Worm (Caenorhabditis elegans): ENCODE results near the gene apc-10.

The apc-10 gene

ce11 chrV:10441135-10442024, 15.2 kb upstream of the apc-10 start, which contains the start of gene pap-1:
TSS of gene pap-1 (plus strand) at chrV:10441974.
- no peak for TF ChIP-seq D2030.7 (GFP tag; IDR thresholded peaks at IDR 0.05)
- TF ChIP-seq dox-1 (GFP tag; IDR thresholded peaks at IDR 0.05), result 0 out of 2 replicates have a peak, but pooled peaks have one; percentile 39
- no peak for TF ChIP-seq die-1 (tag; optimal IDR thresholded peaks at IDR 0.05)
- no peak for TF ChIP-seq cebp-1 (GFP tag; IDR thresholded peaks at IDR 0.05)
- peak; percentile 41 for TF ChIP-seq cebp-1 (tag; optimal IDR thresholded peaks at IDR 0.05)
- no peak for TF ChIP-seq B0261.1 (tag; optimal IDR thresholded peaks at IDR 0.05)
- peak; percentile 22 for TF ChIP-seq unc-130 (GFP tag; optimal IDR thresholded peaks at IDR 0.05)
- TF ChIP-seq hmg-1.2 (GFP tag; IDR thresholded peaks at IDR 0.05), result peak; percentile 97
- TF ChIP-seq attf-5 (GFP tag; optimal IDR thresholded peaks at IDR 0.05), result peak; percentile 66
- TF ChIP-seq ztf-6 (GFP tag; IDR thresholded peaks at IDR 0.05), result no peak
- no peak for TF ChIP-seq ama-1 (optimal IDR thresholded peaks at IDR 0.05)
- no peak for TF ChIP-seq ama-1 (GFP tag; optimal IDR thresholded peaks at IDR 0.05)

ce11 chrV:10440723-10441122, 14.6 kb upstream of the apc-10 start, which contains the start of gene snf-10:
TSS of gene snf-10 (minus strand) at chrV:10440823.
- no peak for TF ChIP-seq tbp1 (GFP tag; optimal IDR thresholded peaks at IDR 0.05)

ce11 chrV:10436612-10437011, 10.5 kb upstream of the apc-10 start, which contains the start of gene set-22:
TSS of gene set-22 (plus strand) at chrV:10436912.
- TF ChIP-seq Y79H2A.3 (GFP tag; conservative IDR thresholded peaks at IDR 0.05) (no peak), nfya-1 (tag; optimal IDR thresholded peaks at IDR 0.05; ENCODE audit: borderline replicate concordance, insufficient read depth) (no peak), athp-1 (tag; optimal IDR thresholded peaks at IDR 0.05) (no peak), mes-4 (tag; optimal IDR thresholded peaks at IDR 0.05) (no peak), lsl-1 (GFP tag; optimal IDR thresholded peaks at IDR 0.05) (peak; percentile 81), tbx-9 (tag; optimal IDR thresholded peaks at IDR 0.05; ENCODE audit: borderline replicate concordance) (no peak), pbrm-1 (GFP tag; IDR thresholded peaks at IDR 0.05) (no peak), F33H1.4 (GFP tag; IDR thresholded peaks at IDR 0.05) (peak; percentile 18; the same call in 1 of the 2 replicates)

- TF ChIP-seq egrh-3 (GFP tag; IDR thresholded peaks at IDR 0.05) (no peak), let-607 (tag; optimal IDR thresholded peaks at IDR 0.05) (peak in 1 of 2 experiments; percentile 35), madf-10 (tag; optimal IDR thresholded peaks at IDR 0.05) (no peak), dpl-1 (GFP tag; optimal IDR thresholded peaks at IDR 0.05) (no peak), nhr-80 (tag; optimal IDR thresholded peaks at IDR 0.05) (peak; percentile 44)
Measured at ce11 chrV:10435198-10435597, 9.0 kb upstream of the apc-10 start.

- TF ChIP-seq nhr-80 (tag; optimal IDR thresholded peaks at IDR 0.05), result peak; percentile 47
- TF ChIP-seq madf-10 (tag; optimal IDR thresholded peaks at IDR 0.05), result no peak
Measured at ce11 chrV:10433721-10434120, 7.6 kb upstream of the apc-10 start, which contains the start of gene Y32F6A.4. TSS of gene Y32F6A.4 (minus strand) at chrV:10434067.

ce11 chrV:10432607-10433006, 6.5 kb upstream of the apc-10 start:
- TF ChIP-seq egl-18 (GFP tag; IDR thresholded peaks at IDR 0.05) (no peak), nhr-80 (tag; optimal IDR thresholded peaks at IDR 0.05) (peak; percentile 87), ZK185.1 (tag; optimal IDR thresholded peaks at IDR 0.05; ENCODE audit: poor library complexity, severe bottlenecking) (no peak), ceh-79 (tag; optimal IDR thresholded peaks at IDR 0.05) (no peak), rec-8 (tag; optimal IDR thresholded peaks at IDR 0.05) (no peak), dox-1 (GFP tag; IDR thresholded peaks at IDR 0.05) (peak; percentile 32; the same call in 1 of the 2 replicates), nhr-90 (tag; optimal IDR thresholded peaks at IDR 0.05) (no peak), aptf-3 (GFP tag; IDR thresholded peaks at IDR 0.05) (no peak), ets-4 (GFP tag; optimal IDR thresholded peaks at IDR 0.05) (peak; percentile 82), pha-4 (tag; optimal IDR thresholded peaks at IDR 0.05) (no peak)

Measured in whole organism, young adult.